Worm (Caenorhabditis elegans) whole organism, late embryonic: ENCODE measurements around the gene T09F3.7.

Experiments
- F13H6.1 ChIP-seq: sonication (generic microtip); optimal IDR thresholded peaks from 2 replicates; lab custom pipeline; 2016; ENCODE audit warnings: missing genetic modification characterization, missing compliant biosample characterization
- K02D7.2 ChIP-seq: sonication (generic microtip); optimal IDR thresholded peaks from 2 replicates; lab custom pipeline; 2017; ENCODE audit warnings: mild to moderate bottlenecking, missing genetic modification characterization, missing compliant biosample characterization
- ahr-1 ChIP-seq: sonication (generic microtip); optimal IDR thresholded peaks from 2 replicates; lab custom pipeline; 2016; ENCODE audit warnings: missing genetic modification characterization, missing compliant biosample characterization
- ceh-14 ChIP-seq: sonication (generic microtip); optimal IDR thresholded peaks from 2 replicates; lab custom pipeline; 2016; ENCODE audit warnings: missing genotype, missing genetic modification characterization, missing compliant biosample characterization
- ceh-19 ChIP-seq: fragments of 200-800 bp; sonication (Bioruptor generic); optimal IDR thresholded peaks from 2 replicates; lab custom pipeline; 2018; ENCODE audit warnings: mild to moderate bottlenecking, missing genetic modification characterization, missing compliant biosample characterization
- ceh-22 ChIP-seq: sonication (generic microtip); optimal IDR thresholded peaks from 2 replicates; lab custom pipeline; 2017; ENCODE audit warnings: missing biosample characterization, missing genetic modification characterization
- ceh-31 ChIP-seq: sonication (generic microtip); optimal IDR thresholded peaks from 2 replicates; lab custom pipeline; 2016; ENCODE audit warnings: missing genetic modification characterization, missing compliant biosample characterization
- ceh-45 ChIP-seq: fragments of 200-800 bp; sonication (Bioruptor generic); IDR thresholded peaks from 2 replicates; pipeline ENCODE4 v1.3.6; 2022; ENCODE audit warnings: missing genetic modification reagents, missing genetic modification characterization, missing compliant biosample characterization
- ceh-6 ChIP-seq: fragments of 200-800 bp; sonication (Bioruptor generic); optimal IDR thresholded peaks from 2 replicates; lab custom pipeline; 2018; ENCODE audit warnings: mild to moderate bottlenecking, missing genetic modification characterization, missing compliant biosample characterization
- che-1 ChIP-seq: sonication (generic microtip); optimal IDR thresholded peaks from 2 replicates; lab custom pipeline; 2016; ENCODE audit warnings: mild to moderate bottlenecking, missing genetic modification characterization, missing compliant biosample characterization
- dve-1 ChIP-seq: sonication (generic microtip); optimal IDR thresholded peaks from 2 replicates; lab custom pipeline; 2017; ENCODE audit warnings: antibody characterized with exemption, mild to moderate bottlenecking, missing genetic modification characterization, missing compliant biosample characterization
- elt-2 ChIP-seq: sonication (generic microtip); optimal IDR thresholded peaks from 2 replicates; lab custom pipeline; 2016; ENCODE audit warnings: missing genetic modification reagents, missing genetic modification characterization, missing compliant biosample characterization
- elt-4 ChIP-seq: sonication (generic microtip); optimal IDR thresholded peaks from 2 replicates; lab custom pipeline; 2016; ENCODE audit warnings: missing genetic modification characterization, missing compliant biosample characterization
- ets-4 ChIP-seq: sonication (generic microtip); optimal IDR thresholded peaks from 2 replicates; lab custom pipeline; 2016; ENCODE audit warnings: missing genetic modification characterization, missing compliant biosample characterization
- eyg-1 ChIP-seq: sonication (generic microtip); optimal IDR thresholded peaks from 2 replicates; lab custom pipeline; 2016; ENCODE audit warnings: missing genotype, missing genetic modification characterization, missing compliant biosample characterization
- fkh-10 ChIP-seq: fragments of 150-350 bp; optimal IDR thresholded peaks from 2 replicates; lab custom pipeline; 2014; ENCODE audit warnings: missing biosample characterization, missing genetic modification reagents, missing genetic modification characterization
- fkh-6 ChIP-seq: sonication (generic microtip); optimal IDR thresholded peaks from 2 replicates; lab custom pipeline; 2016; ENCODE audit warnings: missing genetic modification characterization, missing compliant biosample characterization
- gmeb-2 ChIP-seq: sonication (generic microtip); optimal IDR thresholded peaks from 2 replicates; lab custom pipeline; 2016; ENCODE audit warnings: missing genetic modification characterization, inconsistent platforms, missing compliant biosample characterization
- hlh-13 ChIP-seq: fragments of 200-800 bp; sonication (Bioruptor generic); optimal IDR thresholded peaks from 2 replicates; lab custom pipeline; 2018; ENCODE audit warnings: mild to moderate bottlenecking, missing genetic modification characterization, missing compliant biosample characterization
- hlh-30 ChIP-seq: sonication (generic microtip); optimal IDR thresholded peaks from 2 replicates; lab custom pipeline; 2017; ENCODE audit warnings: antibody characterized with exemption, missing genetic modification characterization, missing compliant biosample characterization; ENCODE audit not compliant: insufficient read depth
- hlh-6 ChIP-seq: sonication (generic microtip); optimal IDR thresholded peaks from 2 replicates; lab custom pipeline; 2016; ENCODE audit warnings: missing genotype, missing genetic modification characterization, missing compliant biosample characterization
- hlh-8 ChIP-seq: sonication (generic microtip); optimal IDR thresholded peaks from 2 replicates; lab custom pipeline; 2016; ENCODE audit warnings: missing genotype, missing genetic modification characterization, missing compliant biosample characterization
- lim-6 ChIP-seq: sonication (generic microtip); optimal IDR thresholded peaks from 2 replicates; lab custom pipeline; 2016; ENCODE audit warnings: missing genetic modification characterization, missing compliant biosample characterization
- lin-11 ChIP-seq: fragments of 200-800 bp; sonication (Bioruptor generic); optimal IDR thresholded peaks from 2 replicates; lab custom pipeline; 2018; ENCODE audit warnings: mild to moderate bottlenecking, missing genetic modification characterization, missing compliant biosample characterization
- madf-2 ChIP-seq: sonication (generic microtip); optimal IDR thresholded peaks from 2 replicates; lab custom pipeline; 2017; ENCODE audit warnings: missing genetic modification characterization, missing compliant biosample characterization
- nfya-1 ChIP-seq: sonication (generic microtip); optimal IDR thresholded peaks from 2 replicates; lab custom pipeline; 2017; ENCODE audit warnings: missing genetic modification characterization, mild to moderate bottlenecking, missing compliant biosample characterization, antibody characterized with exemption, moderate library complexity
- nhr-232 ChIP-seq: sonication (generic microtip); optimal IDR thresholded peaks from 2 replicates; lab custom pipeline; 2016; ENCODE audit warnings: missing genetic modification characterization, missing compliant biosample characterization
- npax-4 ChIP-seq: sonication (generic microtip); optimal IDR thresholded peaks from 2 replicates; lab custom pipeline; 2016; ENCODE audit warnings: missing genetic modification characterization, missing compliant biosample characterization
- pat-9 ChIP-seq: fragments of 200-800 bp; sonication (Bioruptor generic); optimal IDR thresholded peaks from 2 replicates; lab custom pipeline; 2018; ENCODE audit warnings: mild to moderate bottlenecking, missing genetic modification characterization, moderate library complexity, missing compliant biosample characterization
- pax-1 ChIP-seq: fragments of 150-350 bp; optimal IDR thresholded peaks from 2 replicates; lab custom pipeline; 2014; ENCODE audit warnings: missing biosample characterization, missing genetic modification characterization
- pha-2 ChIP-seq: sonication (generic microtip); optimal IDR thresholded peaks from 2 replicates; lab custom pipeline; 2017; ENCODE audit warnings: mild to moderate bottlenecking, missing genetic modification characterization, missing compliant biosample characterization
- pha-4 ChIP-seq: fragments of 150-350 bp; optimal IDR thresholded peaks from 2 replicates; lab custom pipeline; 2018; ENCODE audit warnings: missing biosample characterization, missing genetic modification reagents, missing genetic modification characterization
- pros-1 ChIP-seq: fragments of 150-350 bp; optimal IDR thresholded peaks from 2 replicates; lab custom pipeline; 2014; ENCODE audit warnings: missing biosample characterization, missing genetic modification reagents, missing genetic modification characterization
- ref-2 ChIP-seq: sonication (generic microtip); optimal IDR thresholded peaks from 2 replicates; lab custom pipeline; 2016; ENCODE audit warnings: missing genetic modification characterization, missing compliant biosample characterization
- sdc-2 ChIP-seq: sonication (generic microtip); optimal IDR thresholded peaks from 2 replicates; lab custom pipeline; 2016; ENCODE audit warnings: missing genotype, missing genetic modification characterization, missing compliant biosample characterization
- sox-2 ChIP-seq: fragments of 200-800 bp; sonication (Bioruptor generic); IDR thresholded peaks from 2 replicates; pipeline ENCODE4 v1.3.6; 2022; ENCODE audit warnings: missing genetic modification reagents, missing genetic modification characterization, missing compliant biosample characterization
- syd-9 ChIP-seq: sonication (generic microtip); optimal IDR thresholded peaks from 2 replicates; lab custom pipeline; 2016; ENCODE audit warnings: mild to moderate bottlenecking, missing genetic modification characterization, moderate library complexity, missing compliant biosample characterization
- tbx-2 ChIP-seq: sonication (generic microtip); optimal IDR thresholded peaks from 2 replicates; lab custom pipeline; 2016; ENCODE audit warnings: missing genetic modification characterization, missing compliant biosample characterization
- tbx-7 ChIP-seq: sonication (generic microtip); optimal IDR thresholded peaks from 2 replicates; lab custom pipeline; 2016; ENCODE audit warnings: missing genotype, missing genetic modification characterization, missing compliant biosample characterization
- unc-42 ChIP-seq: sonication (generic microtip); optimal IDR thresholded peaks from 2 replicates; lab custom pipeline; 2016; ENCODE audit warnings: missing genotype, missing genetic modification characterization, missing compliant biosample characterization
- unc-55 ChIP-seq: sonication (generic microtip); optimal IDR thresholded peaks from 2 replicates; lab custom pipeline; 2017; ENCODE audit warnings: missing biosample characterization, missing genetic modification reagents, missing genetic modification characterization
- unc-86 ChIP-seq: sonication (generic microtip); optimal IDR thresholded peaks from 2 replicates; lab custom pipeline; 2016; ENCODE audit warnings: missing genetic modification characterization, missing compliant biosample characterization
- ztf-16 ChIP-seq: sonication (generic microtip); optimal IDR thresholded peaks from 2 replicates; lab custom pipeline; 2017; ENCODE audit warnings: missing genetic modification characterization, missing compliant biosample characterization

T09F3.7 gene

DNA sequence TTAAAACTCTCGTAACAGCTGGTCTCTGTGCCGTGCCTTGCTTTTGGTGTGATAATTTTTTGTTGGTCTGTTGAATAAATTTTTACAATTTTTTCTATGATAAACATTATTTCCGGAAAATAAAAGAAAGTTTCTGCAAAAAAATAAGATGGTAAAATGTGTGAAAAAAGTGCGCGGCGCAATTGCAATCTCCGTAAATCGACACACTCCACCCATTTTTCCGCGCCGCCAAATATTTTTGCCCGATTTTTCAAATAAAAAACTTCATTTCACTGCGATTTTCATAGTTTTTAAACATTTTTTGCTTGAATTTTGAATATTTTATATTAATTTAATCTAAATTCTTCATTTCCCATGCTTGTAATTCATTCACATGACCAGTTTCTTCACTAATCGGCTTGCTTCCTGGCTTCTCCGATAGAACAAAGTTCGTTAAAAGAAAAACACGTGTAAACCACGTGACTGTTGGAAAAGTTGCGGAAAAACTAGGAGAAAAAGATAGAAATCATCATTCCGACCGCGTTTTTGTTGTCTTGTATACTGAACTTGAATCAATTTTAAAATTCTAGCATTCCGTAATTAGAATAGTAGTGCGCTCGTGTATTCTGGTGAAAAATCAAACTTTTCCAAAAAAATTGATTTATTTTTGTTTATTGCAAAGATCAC is 2.8 kb upstream of the T09F3.7 start (continued):
- TF ChIP-seq ceh-31 (tag; lab: Kevin White, UChicago), result peak; percentile 56
- peak; percentile 34 for TF ChIP-seq madf-2
- TF ChIP-seq nfya-1 (tag; lab: Kevin White, UChicago), result peak; percentile 69
- peak; percentile 34 for TF ChIP-seq unc-42
- TF ChIP-seq hlh-13 (GFP tag; lab: Kevin White, UChicago), result no peak
- TF ChIP-seq eyg-1 (tag; lab: Kevin White, UChicago), result peak; percentile 12
- peak; percentile 45 for TF ChIP-seq ztf-16 (tag; lab: Kevin White, UChicago)
- TF ChIP-seq che-1 (tag; lab: Kevin White, UChicago), result peak; percentile 60
- no peak for TF ChIP-seq elt-4 (tag; lab: Kevin White, UChicago)
- TF ChIP-seq ceh-19 (GFP tag; lab: Kevin White, UChicago), result peak; percentile 55
- TF ChIP-seq unc-55 (GFP tag; lab: Kevin White, UChicago), result no peak
- TF ChIP-seq fkh-10 (GFP tag; lab: Kevin White, UChicago), result no peak
- peak; percentile 53; the same call in 1 of the 2 replicates for TF ChIP-seq ceh-45 (GFP tag; lab: Robert Waterston, UW)
- TF ChIP-seq lin-11 (tag; lab: Kevin White, UChicago), result no peak
- peak; percentile 67 for TF ChIP-seq gmeb-2
- no peak for TF ChIP-seq syd-9 (tag; lab: Kevin White, UChicago)
- TF ChIP-seq tbx-7 (tag; lab: Kevin White, UChicago), result no peak
- TF ChIP-seq ceh-6, result no peak
- peak; percentile 16 for TF ChIP-seq dve-1 (tag; lab: Kevin White, UChicago)
- no peak for TF ChIP-seq ceh-22 (tag; lab: Kevin White, UChicago)
- peak; percentile 10 for TF ChIP-seq pros-1 (tag; lab: Kevin White, UChicago)
- no peak for TF ChIP-seq pax-1 (tag; lab: Kevin White, UChicago)
- peak; percentile 19; the same call in 1 of the 2 replicates for TF ChIP-seq sox-2 (GFP tag; lab: Robert Waterston, UW)
- no peak for TF ChIP-seq lim-6 (tag; lab: Kevin White, UChicago)
- no peak for TF ChIP-seq pha-4 (tag; lab: Kevin White, UChicago)
- TF ChIP-seq ets-4, result no peak
- TF ChIP-seq ref-2 (tag; lab: Kevin White, UChicago), result peak; percentile 51
- peak; percentile 17 for TF ChIP-seq F13H6.1
- peak; percentile 54 for TF ChIP-seq nhr-232
- no peak for TF ChIP-seq npax-4 (tag; lab: Kevin White, UChicago)
- TF ChIP-seq pha-2 (tag; lab: Kevin White, UChicago), result peak; percentile 61
- peak; percentile 13 for TF ChIP-seq hlh-8 (tag; lab: Kevin White, UChicago)
- TF ChIP-seq ahr-1, result peak; percentile 46
- TF ChIP-seq hlh-6, result no peak
- TF ChIP-seq fkh-6 (tag; lab: Kevin White, UChicago), result peak; percentile 0
- TF ChIP-seq sdc-2 (tag; lab: Kevin White, UChicago), result no peak
- TF ChIP-seq pat-9 (tag; lab: Kevin White, UChicago), result peak; percentile 50

ce11 chrII:10389038-10389437 is 1.9 kb upstream of the T09F3.7 start:
- TF ChIP-seq hlh-30 (tag; lab: Kevin White, UChicago), result peak; percentile 52
- TF ChIP-seq hlh-8 (tag; lab: Kevin White, UChicago), result no peak
- TF ChIP-seq elt-2 (tag; lab: Kevin White, UChicago), result peak; percentile 37

DNA sequence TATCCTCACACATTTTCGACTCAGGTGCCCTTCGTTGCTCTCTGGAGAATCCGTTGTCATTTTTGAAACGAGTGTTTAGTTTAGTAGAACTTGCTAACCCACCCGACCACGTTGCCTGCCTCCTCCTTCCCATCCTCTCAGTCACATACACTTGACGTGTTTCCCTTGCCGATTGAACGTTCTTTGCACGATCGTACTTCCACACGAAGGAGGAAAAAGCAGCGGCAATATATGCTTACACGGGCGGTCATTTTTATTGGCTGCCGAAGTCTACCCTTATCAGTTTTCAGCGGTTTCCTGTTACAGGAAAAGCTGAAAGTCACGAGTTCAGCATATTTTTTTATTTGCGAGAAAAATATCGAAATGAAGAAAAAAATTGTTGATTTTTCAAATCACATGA is 1.2 kb upstream of the T09F3.7 start:
- TF ChIP-seq tbx-2 (tag; lab: Kevin White, UChicago) (peak; percentile 9), unc-86 (tag; lab: Kevin White, UChicago) (no peak), K02D7.2 (no peak), ceh-14 (tag; lab: Kevin White, UChicago) (no peak)
